Worm (Caenorhabditis elegans): ENCODE measurements around the gene E02H4.7.

The E02H4.7 gene

DNA sequence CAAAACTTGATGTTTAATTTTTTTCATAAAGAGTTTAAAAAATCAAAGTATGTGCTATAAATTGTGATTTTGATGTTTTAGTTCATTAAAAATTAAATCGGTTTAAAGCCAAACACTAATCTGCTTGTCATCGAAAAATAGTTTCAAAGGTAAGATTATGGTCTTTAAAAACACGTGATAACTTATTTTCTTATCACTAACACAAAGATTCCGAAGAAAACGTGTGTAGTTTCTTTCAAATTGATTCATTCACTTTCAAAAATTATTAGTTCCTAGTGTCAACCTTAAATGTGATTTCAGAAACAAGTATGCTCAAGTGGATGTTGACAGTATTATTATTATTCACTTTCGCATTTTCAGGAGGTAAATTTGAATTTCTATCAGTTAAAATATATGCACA, at the start of gene E02H4.7:
E02H4.7 (plus strand) TSS at position 301 of the 400 bp plus-strand sequence.
- TF ChIP-seq flt-1 (GFP tag; IDR thresholded peaks at IDR 0.05) (no peak), cog-1 (tag; optimal IDR thresholded peaks at IDR 0.05) (no peak), klf-2 (GFP tag; conservative IDR thresholded peaks at IDR 0.05) (no peak)

DNA sequence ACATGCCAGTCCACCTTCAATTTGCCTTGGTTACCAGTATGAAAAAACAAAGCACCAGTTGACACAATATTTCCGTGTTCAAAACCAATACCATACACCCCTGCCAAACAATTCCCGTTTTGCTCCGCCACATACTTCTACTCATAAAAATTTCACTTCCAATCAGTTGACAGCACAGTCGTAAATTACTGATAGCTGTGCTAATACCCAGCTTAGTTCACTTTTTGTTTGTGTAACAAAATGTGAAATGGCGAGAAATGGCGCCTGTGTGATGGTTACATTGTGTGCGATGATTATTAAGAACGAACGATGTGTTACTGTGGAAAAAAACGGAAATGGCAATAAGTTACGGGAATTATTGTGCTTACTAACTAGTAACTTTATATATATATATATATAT, 49.8 kb upstream of the E02H4.7 start:
- TF ChIP-seq ztf-23 (GFP tag; IDR thresholded peaks at IDR 0.05) (no peak), klf-2 (GFP tag; conservative IDR thresholded peaks at IDR 0.05) (no peak), cog-1 (tag; optimal IDR thresholded peaks at IDR 0.05) (no peak), tab-1 (GFP tag; IDR thresholded peaks at IDR 0.05) (no peak), T22C8.4 (GFP tag; IDR thresholded peaks at IDR 0.05) (no peak), ztf-29 (GFP tag; IDR thresholded peaks at IDR 0.05) (no peak)

DNA sequence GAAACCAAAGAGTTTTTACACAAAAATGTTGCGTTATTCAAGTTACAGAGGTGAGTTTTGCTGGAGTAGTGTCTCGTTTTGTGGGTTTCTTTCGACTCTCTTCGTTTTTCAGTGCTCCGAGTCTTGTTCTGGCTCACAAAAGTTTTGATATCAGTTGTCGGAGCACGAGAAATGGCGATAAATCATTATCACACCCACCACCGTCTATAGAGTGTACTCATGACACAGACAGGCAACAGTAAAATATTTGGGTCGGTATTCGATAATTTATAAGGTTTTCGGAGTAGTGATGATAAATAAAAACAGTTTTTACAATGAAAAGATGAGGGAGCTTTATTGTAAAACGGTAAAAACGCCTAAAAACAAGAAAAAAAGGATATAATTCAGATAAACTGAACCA, 48.1 kb upstream of the E02H4.7 start, which contains the start of gene ceh-37:
ceh-37 (minus strand) TSS at position 59 of the 400 bp plus-strand sequence.
- TF ChIP-seq cog-1 (tag; optimal IDR thresholded peaks at IDR 0.05) (no peak), T22C8.4 (GFP tag; IDR thresholded peaks at IDR 0.05) (no peak), tab-1 (GFP tag; IDR thresholded peaks at IDR 0.05) (no peak), ref-1 (GFP tag; conservative IDR thresholded peaks at IDR 0.05) (no peak), klf-2 (GFP tag; conservative IDR thresholded peaks at IDR 0.05) (no peak), flt-1 (GFP tag; IDR thresholded peaks at IDR 0.05) (no peak), ztf-23 (GFP tag; IDR thresholded peaks at IDR 0.05) (no peak), ztf-29 (GFP tag; IDR thresholded peaks at IDR 0.05) (no peak), med-1 (GFP tag; optimal IDR thresholded peaks at IDR 0.05; ENCODE audit: insufficient read depth) (no peak)

DNA sequence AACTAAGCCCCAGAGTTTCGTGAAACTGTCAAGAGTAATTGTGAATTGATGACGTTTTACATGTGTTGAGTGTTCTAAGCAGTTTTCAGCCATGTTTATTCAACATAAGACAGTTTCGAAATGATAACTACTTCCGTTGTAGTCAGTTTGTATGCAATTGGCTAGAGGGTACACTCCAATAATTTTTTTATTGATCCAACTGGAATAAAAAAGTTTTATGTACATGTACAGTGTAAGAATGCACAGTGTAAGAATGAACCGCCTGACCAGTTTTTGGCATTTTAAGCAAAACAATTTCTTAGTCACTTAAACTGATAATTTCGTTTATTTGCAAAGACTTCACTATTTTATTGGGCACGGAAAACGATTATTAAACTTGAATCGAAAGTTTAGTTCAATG, 42.8 kb upstream of the E02H4.7 start:
- no peak for TF ChIP-seq tab-1 (GFP tag; IDR thresholded peaks at IDR 0.05)
- TF ChIP-seq ref-1 (GFP tag; conservative IDR thresholded peaks at IDR 0.05), result no peak
- no peak for TF ChIP-seq med-1 (GFP tag; optimal IDR thresholded peaks at IDR 0.05; ENCODE audit: insufficient read depth)
- no peak for TF ChIP-seq klf-2 (GFP tag; conservative IDR thresholded peaks at IDR 0.05)

DNA sequence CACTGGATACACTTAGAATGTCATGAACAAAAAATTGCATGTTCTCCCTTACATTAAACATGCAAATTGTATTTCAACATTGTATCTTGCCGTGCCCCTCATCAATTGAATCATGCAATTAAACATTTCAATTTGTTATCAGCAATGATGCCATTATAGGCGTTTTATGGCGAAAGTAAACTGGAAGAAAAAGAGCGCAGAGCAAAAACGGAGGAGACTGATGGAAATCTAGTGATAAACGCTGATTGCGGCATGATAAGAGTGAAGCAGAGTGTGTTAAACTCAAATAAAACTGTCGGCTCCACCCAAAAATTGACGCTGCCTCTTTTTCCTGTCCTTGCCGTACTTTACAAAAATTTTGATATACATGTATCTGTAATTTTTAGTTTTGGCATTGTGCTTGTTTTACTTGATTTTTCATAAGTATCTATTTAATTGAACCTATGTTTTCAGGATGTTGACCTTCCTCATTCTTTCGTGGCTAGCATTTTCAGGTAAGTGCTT, 41.5 kb upstream of the E02H4.7 start, which contains the start of gene K06G5.1:
K06G5.1 (plus strand) TSS at position 454 of the 504 bp plus-strand sequence.
- TF ChIP-seq flt-1 (GFP tag; IDR thresholded peaks at IDR 0.05) (no peak), ref-1 (GFP tag; conservative IDR thresholded peaks at IDR 0.05) (no peak), tab-1 (GFP tag; IDR thresholded peaks at IDR 0.05) (no peak), med-1 (GFP tag; optimal IDR thresholded peaks at IDR 0.05; ENCODE audit: insufficient read depth) (no peak), cog-1 (tag; optimal IDR thresholded peaks at IDR 0.05) (no peak), klf-2 (GFP tag; conservative IDR thresholded peaks at IDR 0.05) (no peak), ztf-23 (GFP tag; IDR thresholded peaks at IDR 0.05) (no peak), ztf-29 (GFP tag; IDR thresholded peaks at IDR 0.05) (no peak), T22C8.4 (GFP tag; IDR thresholded peaks at IDR 0.05) (no peak)

DNA sequence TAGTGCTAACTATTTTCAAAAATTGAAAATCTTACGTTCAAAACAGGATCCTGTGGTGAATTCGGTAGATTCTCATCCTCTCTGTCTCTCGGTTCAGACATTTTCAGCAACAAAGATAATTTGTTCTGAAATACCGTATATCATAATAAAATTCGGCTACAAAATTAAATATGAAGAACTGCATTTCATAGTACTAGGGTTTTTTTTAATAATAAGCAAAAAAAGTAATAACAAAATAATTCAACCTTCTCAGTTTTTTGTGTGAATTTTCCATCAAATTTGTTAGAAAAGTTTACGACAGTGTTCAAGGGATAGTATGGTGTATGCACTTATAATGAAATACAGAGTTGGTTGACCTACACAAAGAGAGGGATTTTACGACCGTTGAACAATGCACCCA, 32.9 kb upstream of the E02H4.7 start, which contains the start of gene K06G5.3:
K06G5.3 (minus strand) TSS at position 101 of the 400 bp plus-strand sequence.
- TF ChIP-seq ztf-29 (GFP tag; IDR thresholded peaks at IDR 0.05), result no peak
- TF ChIP-seq cog-1 (tag; optimal IDR thresholded peaks at IDR 0.05), result no peak
- TF ChIP-seq ref-1 (GFP tag; conservative IDR thresholded peaks at IDR 0.05), result no peak
- TF ChIP-seq flt-1 (GFP tag; IDR thresholded peaks at IDR 0.05), result no peak

DNA sequence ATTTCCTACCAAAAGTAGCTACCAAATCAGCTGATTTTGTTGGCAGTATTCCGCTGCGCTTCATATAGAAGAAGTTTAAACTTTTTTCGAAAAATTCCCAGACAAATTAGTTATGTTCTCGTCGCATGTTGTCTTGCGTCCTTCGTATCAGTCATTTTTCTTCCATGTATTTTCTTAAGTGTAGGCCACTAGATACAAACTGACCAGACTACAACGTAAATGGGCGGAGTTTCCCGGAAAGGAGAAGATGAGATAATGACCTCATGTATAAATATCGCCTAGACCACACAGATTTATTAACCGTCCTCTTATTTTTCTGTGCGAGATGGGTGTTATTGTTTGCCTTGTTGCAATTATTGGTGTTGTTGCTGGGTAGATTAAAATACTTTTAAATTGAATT, 30.8 kb upstream of the E02H4.7 start, which contains the start of gene cyp-13B2:
cyp-13B2 (plus strand) TSS at position 301 of the 400 bp plus-strand sequence.
- TF ChIP-seq med-1 (GFP tag; optimal IDR thresholded peaks at IDR 0.05; ENCODE audit: insufficient read depth), result no peak
- no peak for TF ChIP-seq flt-1 (GFP tag; IDR thresholded peaks at IDR 0.05)
- no peak for TF ChIP-seq tab-1 (GFP tag; IDR thresholded peaks at IDR 0.05)
- TF ChIP-seq ref-1 (GFP tag; conservative IDR thresholded peaks at IDR 0.05), result no peak

DNA sequence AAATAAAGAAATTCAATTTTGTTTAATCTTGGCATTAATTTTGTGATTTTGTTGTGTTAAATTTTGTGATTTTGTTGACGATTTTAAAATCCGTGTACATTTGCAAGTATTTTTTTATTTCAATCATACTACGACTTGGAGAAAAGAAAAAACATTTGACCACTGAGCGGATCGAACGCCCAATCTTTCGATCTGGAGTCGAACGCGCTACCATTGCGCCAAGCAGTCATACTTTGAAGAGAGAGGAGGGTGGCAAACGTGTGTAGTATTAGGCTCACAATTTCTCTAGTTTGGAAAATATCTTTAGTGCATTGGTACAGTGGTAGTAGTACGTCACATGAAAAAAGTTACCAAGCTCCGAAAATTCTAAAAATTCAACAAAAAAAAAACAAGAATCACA, 27.3 kb upstream of the E02H4.7 start:
- TF ChIP-seq tab-1 (GFP tag; IDR thresholded peaks at IDR 0.05) (peak; percentile 72; the same call in 1 of the 2 replicates), cog-1 (tag; optimal IDR thresholded peaks at IDR 0.05) (no peak), ref-1 (GFP tag; conservative IDR thresholded peaks at IDR 0.05) (no peak), flt-1 (GFP tag; IDR thresholded peaks at IDR 0.05) (peak; percentile 84), med-1 (GFP tag; optimal IDR thresholded peaks at IDR 0.05; ENCODE audit: insufficient read depth) (peak; percentile 13), ztf-29 (GFP tag; IDR thresholded peaks at IDR 0.05) (no peak), ztf-23 (GFP tag; IDR thresholded peaks at IDR 0.05) (no peak), T22C8.4 (GFP tag; IDR thresholded peaks at IDR 0.05) (0 out of 2 replicates have a peak, but pooled peaks have one; percentile 17), klf-2 (GFP tag; conservative IDR thresholded peaks at IDR 0.05) (no peak)

DNA sequence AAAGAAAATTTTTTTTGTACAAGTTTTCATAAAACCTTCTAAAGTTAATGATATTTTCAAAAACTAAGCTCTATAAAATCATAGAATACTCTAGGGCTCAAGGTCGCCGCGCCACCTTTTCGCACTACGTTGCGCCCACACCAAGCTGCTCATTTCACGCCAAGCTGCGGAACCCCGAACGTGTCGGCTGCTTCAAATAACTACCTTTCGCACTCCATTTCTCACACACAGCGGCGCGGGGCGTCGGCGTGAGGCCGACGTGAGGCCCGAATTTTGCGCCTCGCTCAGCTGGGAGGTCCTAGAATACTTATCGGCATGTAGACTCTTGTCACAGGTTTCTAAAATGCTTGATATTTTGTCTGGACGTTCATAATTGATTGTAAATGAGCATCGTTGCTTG, 24.1 kb upstream of the E02H4.7 start:
- TF ChIP-seq T22C8.4 (GFP tag; IDR thresholded peaks at IDR 0.05), result no peak
- no peak for TF ChIP-seq tab-1 (GFP tag; IDR thresholded peaks at IDR 0.05)
- no peak for TF ChIP-seq ztf-23 (GFP tag; IDR thresholded peaks at IDR 0.05)
- no peak for TF ChIP-seq cog-1 (tag; optimal IDR thresholded peaks at IDR 0.05)
- no peak for TF ChIP-seq ztf-29 (GFP tag; IDR thresholded peaks at IDR 0.05)
- no peak for TF ChIP-seq flt-1 (GFP tag; IDR thresholded peaks at IDR 0.05)
- TF ChIP-seq ref-1 (GFP tag; conservative IDR thresholded peaks at IDR 0.05), result no peak
- TF ChIP-seq klf-2 (GFP tag; conservative IDR thresholded peaks at IDR 0.05), result no peak
- TF ChIP-seq med-1 (GFP tag; optimal IDR thresholded peaks at IDR 0.05; ENCODE audit: insufficient read depth), result no peak

DNA sequence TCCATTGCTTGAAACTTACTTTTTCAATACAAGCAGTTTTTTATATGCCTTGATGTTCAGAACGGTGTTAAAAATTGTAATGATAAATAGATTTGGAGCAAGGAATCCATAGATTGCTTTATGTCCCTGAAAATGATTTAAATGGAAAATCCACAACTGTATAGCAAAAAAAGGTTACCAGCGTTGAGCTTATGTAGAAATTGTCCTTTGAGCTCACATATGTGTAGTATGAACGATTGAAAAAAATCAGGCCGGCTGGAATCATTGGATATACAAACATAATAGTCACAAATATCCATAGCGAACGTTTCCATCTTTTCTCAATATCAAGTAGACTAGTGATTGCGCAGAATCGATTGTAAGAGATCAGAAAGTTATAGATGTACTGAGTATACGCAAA, 21.7 kb upstream of the E02H4.7 start, which contains the start of gene srg-36:
srg-36 (minus strand) TSS at position 101 of the 400 bp plus-strand sequence.
- TF ChIP-seq tab-1 (GFP tag; IDR thresholded peaks at IDR 0.05) (no peak), ztf-29 (GFP tag; IDR thresholded peaks at IDR 0.05) (no peak), flt-1 (GFP tag; IDR thresholded peaks at IDR 0.05) (no peak), med-1 (GFP tag; optimal IDR thresholded peaks at IDR 0.05; ENCODE audit: insufficient read depth) (no peak), klf-2 (GFP tag; conservative IDR thresholded peaks at IDR 0.05) (no peak), ztf-23 (GFP tag; IDR thresholded peaks at IDR 0.05) (no peak), cog-1 (tag; optimal IDR thresholded peaks at IDR 0.05) (no peak), T22C8.4 (GFP tag; IDR thresholded peaks at IDR 0.05) (no peak), ref-1 (GFP tag; conservative IDR thresholded peaks at IDR 0.05) (no peak)
